Worm (Caenorhabditis elegans): ENCODE results near the gene F57C2.5.

DNA sequence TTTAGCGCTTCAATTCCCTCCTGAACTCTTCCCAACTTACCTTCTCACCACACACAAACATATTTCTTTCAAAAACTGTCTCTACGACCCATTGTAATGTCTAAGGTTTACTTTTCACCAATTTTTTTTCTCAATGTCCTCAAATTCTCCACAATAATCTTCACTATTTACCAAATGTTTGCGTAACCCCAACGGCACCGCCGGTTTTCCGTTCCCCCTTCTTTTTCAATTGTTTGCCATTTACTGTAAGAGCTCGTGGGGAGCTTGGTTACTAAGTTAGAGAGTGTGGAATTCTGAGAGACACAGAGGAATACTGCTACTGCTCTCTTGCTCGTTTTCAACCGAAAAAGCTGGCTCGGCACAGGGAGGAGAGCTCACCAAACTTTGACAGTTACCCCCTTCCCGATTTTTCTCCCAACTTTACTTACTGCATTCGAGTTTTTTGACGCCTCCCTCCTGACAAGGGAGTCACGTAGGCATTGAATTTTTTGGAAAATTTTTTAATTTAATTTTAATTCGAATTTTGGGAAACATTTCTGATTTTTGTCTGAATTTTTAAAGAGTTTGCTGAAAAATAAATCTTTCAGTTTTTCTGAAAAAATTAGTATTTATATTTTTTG lies 42.6 kb upstream of the F57C2.5 start:
- TF ChIP-seq ets-4 (tag; optimal IDR thresholded peaks at IDR 0.05) (no peak), unc-86 (tag; optimal IDR thresholded peaks at IDR 0.05) (no peak), lim-6 (tag; optimal IDR thresholded peaks at IDR 0.05) (no peak), nfya-1 (tag; optimal IDR thresholded peaks at IDR 0.05) (no peak), ceh-9 (tag; optimal IDR thresholded peaks at IDR 0.05) (no peak)
